Worm (Caenorhabditis elegans): ENCODE measurements around the gene ZK370.4.

DNA sequence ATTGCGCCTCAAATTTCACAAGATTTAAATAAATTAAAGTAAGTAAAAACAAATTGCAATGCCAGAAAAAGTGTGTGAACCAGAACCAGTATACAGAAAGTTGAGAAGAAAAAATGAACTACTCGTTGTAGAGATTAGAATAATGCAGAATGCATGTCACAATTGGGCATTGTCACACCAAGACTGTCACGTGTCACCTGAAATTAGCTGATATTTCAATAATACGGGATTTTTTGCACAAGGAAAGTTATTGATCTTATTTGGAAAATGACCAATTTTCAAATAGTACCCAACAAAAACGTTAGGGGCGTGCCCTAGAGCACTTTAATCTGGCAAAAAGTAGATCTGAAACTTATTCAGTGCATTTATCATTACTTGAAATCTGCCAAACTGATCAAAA lies 10.7 kb upstream of the ZK370.4 start:
- no peak for TF ChIP-seq nhr-232 (tag; optimal IDR thresholded peaks at IDR 0.05)
- no peak for TF ChIP-seq K09A11.1 (tag; optimal IDR thresholded peaks at IDR 0.05; ENCODE audit: insufficient read depth)

Measured in whole organism, late embryonic.